Fruit fly (Drosophila melanogaster) whole organism, prepupa: ENCODE data around the gene Nup93-2.
A peak's percentile ranks its signal among the peaks of the same experiment; 100 is the strongest.

Experiments
- Blimp-1 ChIP-seq: fragments of 200-800 bp; sonication (Bioruptor generic); optimal IDR thresholded peaks from 3 replicates; lab custom pipeline; 2017; ENCODE audit warnings: missing biosample characterization, missing genetic modification characterization, mild to moderate bottlenecking, moderate library complexity, missing genetic modification reagents
- CG10631 ChIP-seq: fragments of 200-800 bp; sonication (Bioruptor generic); optimal IDR thresholded peaks from 2 replicates; lab custom pipeline; 2016; ENCODE audit warnings: missing biosample characterization, missing genetic modification characterization
- CG10669 ChIP-seq: fragments of 200-800 bp; sonication (Bioruptor generic); optimal IDR thresholded peaks from 3 replicates; lab custom pipeline; 2018; ENCODE audit warnings: missing biosample characterization, mild to moderate bottlenecking, missing genetic modification characterization, moderate library complexity
- CG11294 ChIP-seq: fragments of 200-800 bp; sonication (Bioruptor generic); IDR thresholded peaks from 2 replicates; pipeline ENCODE4 v1.3.6; 2022; ENCODE audit warnings: missing biosample characterization, missing genetic modification characterization
- CG11902 ChIP-seq: fragments of 200-800 bp; sonication (Bioruptor generic); optimal IDR thresholded peaks from 3 replicates; lab custom pipeline; 2016; ENCODE audit warnings: missing biosample characterization, missing genetic modification characterization
- CG15336 ChIP-seq: fragments of 200-800 bp; sonication (Bioruptor generic); IDR thresholded peaks from 2 replicates; pipeline ENCODE4 v1.3.6; 2022; ENCODE audit warnings: missing biosample characterization, missing genetic modification characterization
- CG1621 ChIP-seq: fragments of 200-800 bp; sonication (Bioruptor generic); optimal IDR thresholded peaks from 3 replicates; lab custom pipeline; 2018; ENCODE audit warnings: missing biosample characterization, mild to moderate bottlenecking, missing genetic modification characterization
- CG16779 ChIP-seq: fragments of 200-800 bp; sonication (Bioruptor generic); optimal IDR thresholded peaks from 3 replicates; lab custom pipeline; 2017; ENCODE audit warnings: missing biosample characterization, mild to moderate bottlenecking, missing genetic modification characterization
- CG31627 ChIP-seq: fragments of 200-800 bp; sonication (Bioruptor generic); optimal IDR thresholded peaks from 3 replicates; lab custom pipeline; 2016; ENCODE audit warnings: missing biosample characterization, missing genetic modification characterization
- CG32006 ChIP-seq: fragments of 200-800 bp; sonication (Bioruptor generic); optimal IDR thresholded peaks from 3 replicates; lab custom pipeline; 2017; ENCODE audit warnings: missing biosample characterization, mild to moderate bottlenecking, missing genetic modification characterization
- CG3919 ChIP-seq: fragments of 200-800 bp; sonication (Bioruptor generic); optimal IDR thresholded peaks from 3 replicates; lab custom pipeline; 2016; ENCODE audit warnings: missing biosample characterization, missing genetic modification characterization
- CG4318 ChIP-seq: fragments of 200-800 bp; sonication (Bioruptor generic); optimal IDR thresholded peaks from 3 replicates; lab custom pipeline; 2017; ENCODE audit warnings: missing biosample characterization, mild to moderate bottlenecking, missing genetic modification characterization
- CG6163 ChIP-seq: fragments of 200-800 bp; sonication (Bioruptor generic); IDR thresholded peaks from 3 replicates; pipeline ENCODE4 v1.3.6; 2022; ENCODE audit warnings: missing biosample characterization, missing genetic modification characterization
- CG6276 ChIP-seq: fragments of 200-800 bp; sonication (Bioruptor generic); optimal IDR thresholded peaks from 2 replicates; lab custom pipeline; 2017; ENCODE audit warnings: missing biosample characterization, mild to moderate bottlenecking, missing genetic modification characterization
- CG6808 ChIP-seq: fragments of 200-800 bp; sonication (Bioruptor generic); optimal IDR thresholded peaks from 3 replicates; lab custom pipeline; 2017; ENCODE audit warnings: missing biosample characterization, missing genetic modification characterization, mild to moderate bottlenecking, moderate library complexity, missing genetic modification reagents
- CG6854 ChIP-seq: fragments of 200-800 bp; sonication (Bioruptor generic); optimal IDR thresholded peaks from 2 replicates; lab custom pipeline; 2017; ENCODE audit warnings: missing biosample characterization, mild to moderate bottlenecking, missing genetic modification characterization
- CG7368 ChIP-seq: fragments of 200-800 bp; sonication (Bioruptor generic); optimal IDR thresholded peaks from 3 replicates; lab custom pipeline; 2016; ENCODE audit warnings: missing biosample characterization, missing genetic modification characterization
- CG8119 ChIP-seq: fragments of 200-800 bp; sonication (Bioruptor generic); IDR thresholded peaks from 3 replicates; pipeline ENCODE4 v1.3.6; 2022; ENCODE audit warnings: missing biosample characterization, missing genetic modification characterization
- CG8319 ChIP-seq: fragments of 200-800 bp; sonication (Bioruptor generic); optimal IDR thresholded peaks from 3 replicates; lab custom pipeline; 2016; ENCODE audit warnings: missing biosample characterization, missing genetic modification characterization
- CG9139 ChIP-seq: fragments of 200-800 bp; sonication (Bioruptor generic); optimal IDR thresholded peaks from 3 replicates; lab custom pipeline; 2017; ENCODE audit warnings: missing biosample characterization, mild to moderate bottlenecking, missing genetic modification characterization
- Eip78C ChIP-seq: fragments of 200-800 bp; sonication (Bioruptor generic); peaks from one replicate; lab custom pipeline; 2016; ENCODE audit warnings: missing biosample characterization, missing genetic modification characterization
- Eip93F ChIP-seq: fragments of 200-800 bp; sonication (Bioruptor generic); optimal IDR thresholded peaks from 2 replicates; lab custom pipeline; 2016; ENCODE audit warnings: missing biosample characterization, mild to moderate bottlenecking, missing genetic modification characterization
- Ets21C ChIP-seq: fragments of 200-800 bp; sonication (Bioruptor generic); optimal IDR thresholded peaks from 3 replicates; lab custom pipeline; 2016; ENCODE audit warnings: missing biosample characterization, missing genetic modification characterization
- Hr39 ChIP-seq: fragments of 200-800 bp; sonication (Bioruptor generic); optimal IDR thresholded peaks from 2 replicates; lab custom pipeline; 2016; ENCODE audit warnings: missing biosample characterization, missing genetic modification characterization
- Hr4 ChIP-seq: fragments of 200-800 bp; sonication (Bioruptor generic); optimal IDR thresholded peaks from 3 replicates; lab custom pipeline; 2016; ENCODE audit warnings: missing biosample characterization, missing genetic modification characterization
- Lpt ChIP-seq: fragments of 200-800 bp; sonication (Bioruptor generic); optimal IDR thresholded peaks from 3 replicates; lab custom pipeline; 2016; ENCODE audit warnings: missing biosample characterization, missing genetic modification characterization
- Met ChIP-seq: fragments of 200-800 bp; sonication (Bioruptor generic); optimal IDR thresholded peaks from 3 replicates; lab custom pipeline; 2016; ENCODE audit warnings: missing biosample characterization, missing genetic modification characterization
- Smox ChIP-seq: fragments of 200-800 bp; sonication (Bioruptor generic); optimal IDR thresholded peaks from 3 replicates; lab custom pipeline; 2016; ENCODE audit warnings: missing biosample characterization, missing genetic modification characterization
- Sox102F ChIP-seq: fragments of 200-800 bp; sonication (Bioruptor generic); optimal IDR thresholded peaks from 2 replicates; lab custom pipeline; 2016; ENCODE audit warnings: missing biosample characterization, mild to moderate bottlenecking, missing genetic modification characterization
- Sox14 ChIP-seq: fragments of 200-800 bp; sonication (Bioruptor generic); optimal IDR thresholded peaks from 3 replicates; lab custom pipeline; 2016; ENCODE audit warnings: missing biosample characterization, missing genetic modification characterization
- Sox15 ChIP-seq: fragments of 200-800 bp; sonication (Bioruptor generic); optimal IDR thresholded peaks from 3 replicates; lab custom pipeline; 2016; ENCODE audit warnings: missing biosample characterization, missing genetic modification characterization
- achi ChIP-seq: fragments of 200-800 bp; sonication (Bioruptor generic); optimal IDR thresholded peaks from 3 replicates; lab custom pipeline; 2016; ENCODE audit warnings: missing biosample characterization, missing genetic modification characterization
- cyc ChIP-seq: fragments of 200-800 bp; sonication (Bioruptor generic); optimal IDR thresholded peaks from 3 replicates; lab custom pipeline; 2016; ENCODE audit warnings: missing biosample characterization, missing genetic modification characterization
- dac ChIP-seq: fragments of 200-800 bp; sonication (Bioruptor generic); optimal IDR thresholded peaks from 2 replicates; lab custom pipeline; 2017; ENCODE audit warnings: missing biosample characterization, mild to moderate bottlenecking, missing genetic modification characterization
- dsx ChIP-seq: fragments of 200-800 bp; optimal IDR thresholded peaks from 3 replicates; lab custom pipeline; 2019; ENCODE audit warnings: missing biosample characterization, mild to moderate bottlenecking, missing genetic modification characterization, moderate library complexity; ENCODE audit not compliant: poor library complexity, severe bottlenecking
- esn ChIP-seq: fragments of 200-800 bp; sonication (Bioruptor generic); optimal IDR thresholded peaks from 2 replicates; lab custom pipeline; 2016; ENCODE audit warnings: missing biosample characterization, mild to moderate bottlenecking, missing genetic modification characterization, moderate library complexity
- fd85E ChIP-seq: fragments of 200-800 bp; sonication (Bioruptor generic); optimal IDR thresholded peaks from 3 replicates; lab custom pipeline; 2016; ENCODE audit warnings: missing biosample characterization, missing genetic modification characterization
- fkh ChIP-seq: fragments of 200-800 bp; sonication (Bioruptor generic); optimal IDR thresholded peaks from 3 replicates; lab custom pipeline; 2017; ENCODE audit warnings: missing biosample characterization, mild to moderate bottlenecking, missing genetic modification characterization, moderate library complexity
- lz ChIP-seq: fragments of 200-800 bp; sonication (Bioruptor generic); optimal IDR thresholded peaks from 3 replicates; lab custom pipeline; 2016; ENCODE audit warnings: missing biosample characterization, missing genetic modification characterization
- salr ChIP-seq, 2 experiments: fragments of 200-800 bp; sonication (Bioruptor generic); optimal IDR thresholded peaks; 3 replicates each; lab custom pipeline; 2016 to 2018; ENCODE audit warnings: missing biosample characterization in 2 of 2, missing genetic modification characterization in 2 of 2, mild to moderate bottlenecking in 1 of 2
- spab ChIP-seq: fragments of 200-800 bp; sonication (Bioruptor generic); optimal IDR thresholded peaks from 2 replicates; lab custom pipeline; 2017; ENCODE audit warnings: missing biosample characterization, mild to moderate bottlenecking, missing genetic modification characterization, missing genetic modification reagents
- ss ChIP-seq, 2 experiments: fragments of 200-800 bp; sonication (Bioruptor generic); optimal IDR thresholded peaks; 2 replicates in 1 of 2; 3 replicates in 1 of 2; lab custom pipeline; 2017 to 2018; ENCODE audit warnings: mild to moderate bottlenecking in 2 of 2, missing biosample characterization in 2 of 2, missing genetic modification characterization in 2 of 2, moderate library complexity in 1 of 2
- svp ChIP-seq: fragments of 200-800 bp; sonication (Bioruptor generic); peaks from one replicate; lab custom pipeline; 2016; ENCODE audit warnings: missing biosample characterization, missing genetic modification characterization
- topi ChIP-seq: fragments of 200-800 bp; sonication (Bioruptor generic); optimal IDR thresholded peaks from 3 replicates; lab custom pipeline; 2016; ENCODE audit warnings: missing biosample characterization, missing genetic modification characterization
- vri ChIP-seq: fragments of 200-800 bp; sonication (Bioruptor generic); optimal IDR thresholded peaks from 3 replicates; lab custom pipeline; 2016; ENCODE audit warnings: missing biosample characterization, mild to moderate bottlenecking, missing genetic modification characterization

Nup93-2 gene

DNA sequence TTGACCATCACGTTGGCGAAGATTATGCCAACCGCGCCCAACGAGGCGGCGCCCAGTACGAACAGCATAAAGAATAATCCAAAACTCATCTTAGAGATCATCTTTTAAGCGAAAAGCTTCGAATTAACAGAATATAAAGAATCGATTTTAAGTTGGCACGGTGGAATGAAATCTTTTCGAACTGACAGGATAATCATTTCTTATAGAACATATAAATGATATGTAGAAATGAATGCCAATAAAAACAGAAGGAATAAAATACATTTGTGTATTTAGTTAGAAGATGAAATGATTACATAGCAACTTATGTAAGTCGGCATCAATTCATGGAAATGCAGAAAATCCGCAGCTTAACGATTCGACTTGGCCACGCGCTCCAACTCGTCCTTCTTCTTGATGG is 2.0 kb upstream of the Nup93-2 start, which contains the start of gene VhaPPA1-2:
TSS of gene VhaPPA1-2 (minus strand) at position 101 of the 400 bp plus-strand sequence.
- TF ChIP-seq topi (GFP tag; lab: Kevin White, UChicago) (no peak), CG16779 (tag; lab: Kevin White, UChicago) (no peak)

DNA sequence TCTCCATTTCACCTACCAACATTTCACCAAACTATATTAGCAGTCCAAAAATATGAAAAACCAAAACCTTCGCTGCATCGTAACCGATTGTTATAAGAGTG is 3.5 kb downstream of the Nup93-2 start, which contains the start of gene CG14860:
TSS of gene CG14860 (plus strand) at position 2 of the 101 bp plus-strand sequence.
- TF ChIP-seq CG32006 (no peak), Sox15 (GFP tag; lab: Kevin White, UChicago) (no peak), cyc (no peak), achi (no peak), CG8119 (no peak), Smox (GFP tag; lab: Kevin White, UChicago) (no peak), esn (no peak), dsx (GFP tag; lab: Kevin White, UChicago) (no peak), CG3919 (GFP tag; lab: Kevin White, UChicago) (no peak)

DNA sequence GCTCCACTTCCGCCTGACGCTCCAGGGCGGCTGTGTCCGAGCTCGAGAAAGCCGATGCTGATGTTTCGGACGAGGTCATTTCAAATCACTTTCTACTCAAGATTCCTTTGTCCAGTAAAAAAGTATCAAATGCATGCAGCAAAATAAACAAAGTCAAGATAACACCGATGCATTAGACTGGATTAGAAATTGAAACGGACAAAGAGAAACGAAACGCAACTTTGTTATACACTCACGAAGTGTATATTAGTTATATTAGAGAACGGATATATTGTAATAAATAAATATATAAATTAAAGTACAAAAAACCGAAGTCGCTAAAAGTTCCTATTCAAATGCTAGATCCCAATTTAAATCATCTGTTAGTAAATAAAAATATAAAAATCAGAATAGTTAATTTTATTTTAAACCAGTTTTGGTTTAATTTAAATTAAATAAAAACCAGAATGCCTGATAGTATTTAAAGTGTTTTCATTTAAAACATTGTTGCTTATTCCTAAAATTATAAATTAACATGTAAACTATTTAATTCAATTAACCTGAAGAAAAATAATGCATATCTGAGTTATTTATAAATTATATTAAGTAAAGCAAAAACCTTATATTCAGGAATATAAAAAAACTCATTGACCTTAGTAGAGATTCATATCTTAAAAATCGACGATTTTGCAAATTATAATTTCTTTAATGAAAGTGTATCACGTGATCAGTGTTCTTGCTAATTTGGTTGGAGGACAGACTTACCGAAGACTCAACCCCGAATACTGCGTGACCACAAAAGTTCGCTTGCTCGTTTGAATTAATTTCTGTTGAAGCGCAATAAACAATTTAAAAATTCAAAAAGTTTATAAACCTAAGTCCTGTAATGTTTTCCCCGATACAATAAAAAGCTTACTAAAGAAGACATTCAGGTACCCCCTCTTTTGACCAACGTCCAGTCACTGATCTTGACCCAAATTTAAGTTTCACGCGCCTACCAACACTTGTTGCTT is 4.1 kb downstream of the Nup93-2 start, which contains the start of gene Dph2:
TSS of gene Dph2 (minus strand) at position 164 of the 992 bp plus-strand sequence.
- peak; percentile 17 for TF ChIP-seq Sox15 (GFP tag; lab: Kevin White, UChicago)
- no peak for TF ChIP-seq Sox102F
- no peak for TF ChIP-seq CG6808 (GFP tag; lab: Kevin White, UChicago)
- TF ChIP-seq spab: no peak
- TF ChIP-seq Ets21C (GFP tag; lab: Kevin White, UChicago): no peak
- no peak for TF ChIP-seq CG6276
- TF ChIP-seq Smox (GFP tag; lab: Kevin White, UChicago): no peak
- no peak for TF ChIP-seq CG8319 (GFP tag; lab: Kevin White, UChicago)
- TF ChIP-seq CG10669: no peak
- TF ChIP-seq CG11294 (GFP tag; lab: Robert Waterston, UW): 0 out of 2 replicates have a peak, but pooled peaks have one; percentile 18
- peak; percentile 45 for TF ChIP-seq topi (GFP tag; lab: Kevin White, UChicago)
- no peak for TF ChIP-seq CG4318 (GFP tag; lab: Kevin White, UChicago)
- TF ChIP-seq Eip93F (GFP tag; lab: Kevin White, UChicago): no peak
- peak; percentile 50 for TF ChIP-seq cyc
- TF ChIP-seq Lpt (GFP tag; lab: Kevin White, UChicago): peak; percentile 29
- TF ChIP-seq CG6854 (GFP tag; lab: Kevin White, UChicago): no peak
- TF ChIP-seq CG7368 (GFP tag; lab: Kevin White, UChicago): no peak
- TF ChIP-seq dac (GFP tag; lab: Kevin White, UChicago): no peak
- no peak for TF ChIP-seq vri (GFP tag; lab: Kevin White, UChicago)
- no peak for TF ChIP-seq ss (GFP tag; optimal IDR thresholded peaks at IDR 0.05; lab: Kevin White, UChicago)
- no peak for TF ChIP-seq Met
- peak; percentile 27 for TF ChIP-seq Blimp-1 (GFP tag; lab: Kevin White, UChicago)
- no peak for TF ChIP-seq CG10631
- no peak for TF ChIP-seq salr (GFP tag; optimal IDR thresholded peaks at IDR 0.05; lab: Kevin White, UChicago)
- peak; percentile 61 for TF ChIP-seq Sox14 (GFP tag; lab: Kevin White, UChicago)
- TF ChIP-seq CG15336 (GFP tag; lab: Robert Waterston, UW): peak; percentile 70; the same call in 1 of the 2 replicates
- TF ChIP-seq esn: peak; percentile 42
- TF ChIP-seq CG1621 (tag; lab: Kevin White, UChicago): no peak
- TF ChIP-seq Eip78C (GFP tag; lab: Kevin White, UChicago): no peak
- no peak for TF ChIP-seq Hr4 (GFP tag; lab: Kevin White, UChicago)
- no peak for TF ChIP-seq CG3919 (GFP tag; lab: Kevin White, UChicago)
- no peak for TF ChIP-seq achi
- peak; percentile 72 for TF ChIP-seq Hr39 (GFP tag; lab: Kevin White, UChicago)
- TF ChIP-seq CG31627 (GFP tag; lab: Kevin White, UChicago): peak; percentile 72
- no peak for TF ChIP-seq svp (GFP tag; lab: Kevin White, UChicago)
- peak; percentile 37 for TF ChIP-seq CG11902 (GFP tag; lab: Kevin White, UChicago)
- no peak for TF ChIP-seq fd85E (GFP tag; lab: Kevin White, UChicago)
- TF ChIP-seq CG16779 (tag; lab: Kevin White, UChicago): no peak
- peak; percentile 45 for TF ChIP-seq CG6163
- no peak for TF ChIP-seq CG9139
- no peak for TF ChIP-seq fkh (GFP tag; lab: Kevin White, UChicago)
- peak; percentile 35 for TF ChIP-seq lz
